Fruit fly (Drosophila melanogaster): ENCODE measurements around the gene Qsox3.

Gene Qsox3

DNA sequence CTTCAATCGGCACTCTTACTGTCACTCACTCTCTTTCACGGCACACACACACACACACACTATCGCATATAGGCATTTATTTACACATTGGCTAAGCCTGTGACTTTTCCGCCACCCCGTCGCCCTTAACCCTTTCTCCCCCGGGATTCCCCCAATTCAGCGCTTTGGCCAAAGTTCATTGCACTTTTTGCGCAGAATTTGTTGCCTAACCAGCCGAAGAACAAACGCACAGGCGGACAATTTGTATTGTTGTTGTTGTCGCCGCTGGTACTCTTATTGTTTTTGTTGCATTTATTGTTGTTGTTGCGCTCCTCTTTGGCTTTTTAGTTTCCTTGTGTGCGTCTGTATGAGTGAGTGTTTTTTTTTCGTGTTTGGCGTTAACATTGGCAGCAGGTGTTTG is 12.9 kb upstream of the Qsox3 start:
- TF ChIP-seq tj (GFP tag; optimal IDR thresholded peaks at IDR 0.05): no peak
- no peak for TF ChIP-seq cic (GFP tag; optimal IDR thresholded peaks at IDR 0.05)
- TF ChIP-seq toe (GFP tag; optimal IDR thresholded peaks at IDR 0.05): no peak
- no peak for TF ChIP-seq CG12768 (GFP tag; optimal IDR thresholded peaks at IDR 0.05)
- TF ChIP-seq kay (GFP tag; ENCODE audit: borderline replicate concordance): no peak
- no peak for TF ChIP-seq Mnt (GFP tag; optimal IDR thresholded peaks at IDR 0.05)
- no peak for TF ChIP-seq CG33017 (tag; optimal IDR thresholded peaks at IDR 0.05)
- no peak for TF ChIP-seq bab1 (GFP tag; optimal IDR thresholded peaks at IDR 0.05)

DNA sequence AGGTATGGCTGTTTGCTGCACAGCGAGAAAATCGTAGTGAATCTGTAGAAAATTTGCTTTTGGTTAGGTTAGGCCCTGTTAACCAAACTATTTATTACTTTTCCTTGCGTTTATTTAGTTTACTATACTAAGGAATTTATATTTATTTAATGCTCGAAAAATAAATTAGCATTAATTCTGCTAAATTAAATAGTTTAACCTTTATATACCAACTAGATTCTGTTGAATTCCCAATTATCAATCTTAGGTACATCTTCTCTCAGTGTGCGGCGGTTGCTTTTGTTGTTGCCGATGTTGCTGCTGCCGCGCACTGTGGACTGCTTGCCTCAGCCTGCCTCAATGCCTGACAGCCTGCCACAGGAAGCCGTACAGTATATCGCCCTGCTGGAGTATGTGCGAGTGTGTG is 12.4 kb upstream of the Qsox3 start:
- TF ChIP-seq CG12768 (GFP tag; optimal IDR thresholded peaks at IDR 0.05) (no peak), CG33017 (tag; optimal IDR thresholded peaks at IDR 0.05) (no peak), cnc (optimal IDR thresholded peaks at IDR 0.05) (no peak), cic (GFP tag; optimal IDR thresholded peaks at IDR 0.05) (no peak), CG14711 (tag; optimal IDR thresholded peaks at IDR 0.05) (no peak), CG11617 (GFP tag; optimal IDR thresholded peaks at IDR 0.05) (no peak), CG1620 (GFP tag; optimal IDR thresholded peaks at IDR 0.05) (no peak), tj (GFP tag; optimal IDR thresholded peaks at IDR 0.05) (no peak), pad (GFP tag; optimal IDR thresholded peaks at IDR 0.05) (no peak), kay (GFP tag; ENCODE audit: borderline replicate concordance) (no peak), bab1 (GFP tag; optimal IDR thresholded peaks at IDR 0.05) (no peak), Crg-1 (GFP tag; optimal IDR thresholded peaks at IDR 0.05) (no peak), Mnt (GFP tag; optimal IDR thresholded peaks at IDR 0.05) (no peak), Clk (GFP tag; optimal IDR thresholded peaks at IDR 0.05) (no peak), toe (GFP tag; optimal IDR thresholded peaks at IDR 0.05) (no peak), CG7101 (tag; optimal IDR thresholded peaks at IDR 0.05) (no peak), CG5204 (GFP tag; optimal IDR thresholded peaks at IDR 0.05) (no peak), ovo (GFP tag; optimal IDR thresholded peaks at IDR 0.05) (no peak)

DNA sequence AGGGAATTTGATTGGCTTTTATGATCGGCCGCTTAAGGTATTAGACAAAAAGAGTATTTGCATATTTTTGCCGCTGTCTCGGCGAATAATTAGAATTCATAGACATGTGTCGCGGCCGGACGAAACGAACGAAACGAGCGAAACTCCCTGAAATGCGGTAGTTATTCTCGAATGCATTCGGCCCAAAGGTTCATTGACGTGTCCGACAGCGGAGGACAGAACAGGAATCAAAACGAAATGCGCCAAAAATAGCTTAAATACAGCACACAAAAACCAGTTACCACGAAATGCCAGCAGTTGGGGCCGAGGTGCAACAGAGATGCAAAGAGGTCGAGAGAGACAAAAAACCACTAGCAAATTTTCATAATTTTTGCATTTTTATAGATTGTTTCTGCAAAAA is 7.3 kb upstream of the Qsox3 start:
- TF ChIP-seq cnc (optimal IDR thresholded peaks at IDR 0.05) (no peak), Mnt (GFP tag; optimal IDR thresholded peaks at IDR 0.05) (no peak), CG5204 (GFP tag; optimal IDR thresholded peaks at IDR 0.05) (no peak), Hr96 (GFP tag; optimal IDR thresholded peaks at IDR 0.05) (no peak), CG14711 (tag; optimal IDR thresholded peaks at IDR 0.05) (no peak), cic (GFP tag; optimal IDR thresholded peaks at IDR 0.05) (no peak), ovo (GFP tag; optimal IDR thresholded peaks at IDR 0.05) (no peak)

DNA sequence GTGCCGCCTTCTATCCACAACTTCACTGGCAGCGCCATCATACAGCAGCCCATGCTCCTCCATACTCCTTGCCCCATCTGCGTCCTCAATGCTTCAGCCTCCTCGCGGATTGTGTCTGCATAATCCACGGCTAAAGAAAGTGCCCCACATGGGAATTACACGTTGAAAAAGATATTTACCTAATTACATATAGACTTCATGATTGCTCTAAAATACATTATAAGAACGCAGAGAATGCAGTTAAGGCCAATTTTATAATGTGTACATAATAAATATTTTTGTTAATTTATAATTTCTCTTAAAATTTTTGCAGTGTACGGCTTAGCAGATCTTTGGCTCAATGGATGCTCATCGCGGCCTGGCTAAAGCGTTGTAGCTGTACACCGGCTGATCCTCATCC is 6.0 kb upstream of the Qsox3 start:
- no peak for TF ChIP-seq bab1 (GFP tag; optimal IDR thresholded peaks at IDR 0.05)
- no peak for TF ChIP-seq Crg-1 (GFP tag; optimal IDR thresholded peaks at IDR 0.05)
- TF ChIP-seq CG14711 (tag; optimal IDR thresholded peaks at IDR 0.05): no peak
- no peak for TF ChIP-seq CG1620 (GFP tag; optimal IDR thresholded peaks at IDR 0.05)
- TF ChIP-seq CG12768 (GFP tag; optimal IDR thresholded peaks at IDR 0.05): no peak

DNA sequence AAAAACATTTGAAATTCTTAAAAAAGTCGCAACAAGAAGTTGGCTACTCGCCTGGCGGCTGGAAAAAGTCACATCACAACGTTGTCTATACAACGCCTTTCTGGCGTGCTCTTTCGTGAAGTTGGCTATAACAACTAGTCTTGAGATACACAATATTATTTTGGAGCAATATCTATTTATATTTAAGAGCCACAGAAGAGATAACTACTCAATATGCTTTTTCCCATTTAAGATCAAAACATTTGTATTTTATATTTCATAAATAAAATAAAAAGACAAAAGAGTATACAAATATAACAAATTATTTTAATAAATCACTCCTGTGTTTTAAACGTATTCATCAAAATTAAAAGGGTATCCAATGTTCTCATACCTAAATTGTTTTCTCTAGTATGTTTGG is 4.7 kb upstream of the Qsox3 start:
- no peak for TF ChIP-seq tj (GFP tag; optimal IDR thresholded peaks at IDR 0.05)
- TF ChIP-seq CG33017 (tag; optimal IDR thresholded peaks at IDR 0.05): no peak

DNA sequence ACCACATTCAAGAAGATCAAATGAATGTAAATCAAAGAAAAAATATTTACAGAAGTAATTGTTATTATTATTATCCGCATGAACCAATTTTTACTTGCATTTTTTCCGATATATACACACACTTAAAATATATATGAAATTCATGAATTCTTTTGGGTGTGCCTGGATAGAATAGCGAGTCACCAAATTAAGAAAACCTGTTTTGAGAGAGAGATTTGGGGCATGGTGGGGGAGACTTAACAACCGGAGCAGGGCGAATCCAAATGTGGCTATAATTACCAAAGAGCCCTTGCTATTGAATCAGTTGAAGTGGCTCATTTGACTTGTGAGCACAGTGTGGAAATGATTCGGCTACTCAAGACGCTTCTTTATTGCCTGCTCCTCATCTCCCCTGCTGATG is 1.8 kb downstream of the Qsox3 start, which contains the start of gene Qsox2:
TSS of gene Qsox2 (plus strand) at position 301 of the 400 bp plus-strand sequence.
- TF ChIP-seq Mnt (GFP tag; optimal IDR thresholded peaks at IDR 0.05) (no peak), CG14711 (tag; optimal IDR thresholded peaks at IDR 0.05) (no peak), Crg-1 (GFP tag; optimal IDR thresholded peaks at IDR 0.05) (no peak), tj (GFP tag; optimal IDR thresholded peaks at IDR 0.05) (no peak), CG7101 (tag; optimal IDR thresholded peaks at IDR 0.05) (no peak), pad (GFP tag; optimal IDR thresholded peaks at IDR 0.05) (no peak), CG12768 (GFP tag; optimal IDR thresholded peaks at IDR 0.05) (no peak)

DNA sequence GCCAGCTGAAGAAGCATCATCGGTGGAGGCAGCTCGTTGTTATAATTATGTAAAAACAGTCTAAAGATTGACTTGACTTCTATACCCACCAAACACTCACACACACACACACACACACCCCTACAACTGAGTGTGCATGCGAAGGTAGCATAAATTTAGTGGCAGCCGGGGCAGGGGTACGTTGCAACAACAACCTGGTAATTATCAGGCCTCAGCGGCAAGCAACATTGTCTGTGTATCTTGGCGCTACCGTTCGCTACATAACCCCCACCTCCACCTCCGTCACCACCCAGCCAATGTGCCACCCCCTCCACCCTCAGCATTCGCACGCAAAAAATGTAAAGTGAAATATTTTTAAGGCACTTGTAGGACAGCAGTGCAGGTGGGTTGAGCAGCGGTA is 5.4 kb downstream of the Qsox3 start:
- TF ChIP-seq Clk (GFP tag; optimal IDR thresholded peaks at IDR 0.05) (no peak), Hr96 (GFP tag; optimal IDR thresholded peaks at IDR 0.05) (no peak), kay (GFP tag; ENCODE audit: borderline replicate concordance) (no peak), toe (GFP tag; optimal IDR thresholded peaks at IDR 0.05) (no peak), cnc (optimal IDR thresholded peaks at IDR 0.05) (no peak), bab1 (GFP tag; optimal IDR thresholded peaks at IDR 0.05) (no peak), CG7101 (tag; optimal IDR thresholded peaks at IDR 0.05) (no peak), cic (GFP tag; optimal IDR thresholded peaks at IDR 0.05) (no peak), CG14711 (tag; optimal IDR thresholded peaks at IDR 0.05) (no peak), ovo (GFP tag; optimal IDR thresholded peaks at IDR 0.05) (no peak), CG12768 (GFP tag; optimal IDR thresholded peaks at IDR 0.05) (no peak)

DNA sequence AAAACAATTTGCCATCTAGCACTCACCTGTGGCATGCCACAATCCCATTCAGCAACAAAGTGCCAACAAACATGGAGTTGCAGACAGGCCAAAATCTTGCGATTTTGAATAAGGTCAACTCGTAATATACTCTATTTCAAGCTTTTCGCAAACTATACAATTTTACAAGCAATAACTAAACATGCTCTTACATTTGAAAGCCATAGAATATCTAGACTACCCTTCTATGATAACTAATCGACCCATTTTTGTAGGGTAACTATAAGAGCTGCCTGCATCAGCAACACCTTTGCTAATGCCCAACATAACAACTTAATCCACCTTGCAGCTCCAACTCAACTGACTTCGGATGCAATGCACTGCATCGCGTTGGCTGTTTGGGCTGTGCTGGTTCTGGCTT is 8.9 kb downstream of the Qsox3 start:
- TF ChIP-seq Hr96 (GFP tag; optimal IDR thresholded peaks at IDR 0.05): no peak
- no peak for TF ChIP-seq Mnt (GFP tag; optimal IDR thresholded peaks at IDR 0.05)
- TF ChIP-seq tj (GFP tag; optimal IDR thresholded peaks at IDR 0.05): no peak
- TF ChIP-seq ovo (GFP tag; optimal IDR thresholded peaks at IDR 0.05): no peak
- no peak for TF ChIP-seq CG1620 (GFP tag; optimal IDR thresholded peaks at IDR 0.05)
- no peak for TF ChIP-seq CG7101 (tag; optimal IDR thresholded peaks at IDR 0.05)
- TF ChIP-seq CG11617 (GFP tag; optimal IDR thresholded peaks at IDR 0.05): no peak
- TF ChIP-seq Crg-1 (GFP tag; optimal IDR thresholded peaks at IDR 0.05): no peak
- no peak for TF ChIP-seq CG5204 (GFP tag; optimal IDR thresholded peaks at IDR 0.05)
- TF ChIP-seq CG7045 (GFP tag; optimal IDR thresholded peaks at IDR 0.05): no peak
- TF ChIP-seq CG33017 (tag; optimal IDR thresholded peaks at IDR 0.05): no peak
- TF ChIP-seq CG14711 (tag; optimal IDR thresholded peaks at IDR 0.05): no peak
- no peak for TF ChIP-seq pad (GFP tag; optimal IDR thresholded peaks at IDR 0.05)
